Worm (Caenorhabditis elegans): ENCODE data around the gene M117.6.

M117.6 gene

ce11 chrIV:11822454-11822853 is 5.5 kb downstream of the M117.6 start (continued):
- no peak for TF ChIP-seq rpc-1 (optimal IDR thresholded peaks at IDR 0.05)
- TF ChIP-seq rpc-1 (tag; optimal IDR thresholded peaks at IDR 0.05): no peak
- no peak for TF ChIP-seq lag-1 (GFP tag; IDR thresholded peaks at IDR 0.05)
- TF ChIP-seq dpff-1 (tag; optimal IDR thresholded peaks at IDR 0.05): no peak
- TF ChIP-seq attf-5 (GFP tag; optimal IDR thresholded peaks at IDR 0.05): no peak
- no peak for TF ChIP-seq ceh-40 (GFP tag; IDR thresholded peaks at IDR 0.05)
- peak; percentile 50; the same call in 1 of the 2 replicates for TF ChIP-seq C17E4.6 (GFP tag; IDR thresholded peaks at IDR 0.05)
- no peak for TF ChIP-seq K11D2.4 (GFP tag; IDR thresholded peaks at IDR 0.05)
- peak; percentile 95 for TF ChIP-seq D2030.7 (GFP tag; IDR thresholded peaks at IDR 0.05)
- TF ChIP-seq lsl-1 (GFP tag; optimal IDR thresholded peaks at IDR 0.05): peak; percentile 73
- no peak for TF ChIP-seq B0336.3 (GFP tag; IDR thresholded peaks at IDR 0.05)
- TF ChIP-seq ceh-27 (GFP tag; optimal IDR thresholded peaks at IDR 0.05): no peak
- peak; percentile 98 for TF ChIP-seq madf-6 (GFP tag; IDR thresholded peaks at IDR 0.05)
- no peak for TF ChIP-seq ztf-3 (GFP tag; optimal IDR thresholded peaks at IDR 0.05)
- no peak for TF ChIP-seq zim-3 (tag; optimal IDR thresholded peaks at IDR 0.05)
- TF ChIP-seq hlh-26 (GFP tag; conservative IDR thresholded peaks at IDR 0.05): no peak
- no peak; the same call in 1 of the 2 replicates for TF ChIP-seq ztf-28 (GFP tag; IDR thresholded peaks at IDR 0.05)
- no peak for TF ChIP-seq Y56A3A.18 (GFP tag; IDR thresholded peaks at IDR 0.05)
- TF ChIP-seq ets-4 (GFP tag; optimal IDR thresholded peaks at IDR 0.05): no peak
- no peak for TF ChIP-seq fkh-3 (tag; optimal IDR thresholded peaks at IDR 0.05)
- peak; percentile 76; the same call in 1 of the 2 replicates for TF ChIP-seq B0019.2 (GFP tag; conservative IDR thresholded peaks at IDR 0.05)
- peak; percentile 74; the same call in 1 of the 2 replicates for TF ChIP-seq madf-3 (GFP tag; IDR thresholded peaks at IDR 0.05)
- TF ChIP-seq mes-4 (tag; optimal IDR thresholded peaks at IDR 0.05): no peak
- TF ChIP-seq ztf-6 (GFP tag; IDR thresholded peaks at IDR 0.05): no peak
- peak; percentile 96 for TF ChIP-seq efl-1 (GFP tag; optimal IDR thresholded peaks at IDR 0.05)
- peak; percentile 49; the same call in 1 of the 2 replicates for TF ChIP-seq attf-6 (GFP tag; IDR thresholded peaks at IDR 0.05)
- TF ChIP-seq sptf-2 (GFP tag; optimal IDR thresholded peaks at IDR 0.05): no peak
- no peak for TF ChIP-seq gei-17 (GFP tag; optimal IDR thresholded peaks at IDR 0.05)
- TF ChIP-seq unc-62 (GFP tag; optimal IDR thresholded peaks at IDR 0.05): no peak
- no peak for TF ChIP-seq ztf-26 (tag; optimal IDR thresholded peaks at IDR 0.05)
- TF ChIP-seq sdz-38 (tag; optimal IDR thresholded peaks at IDR 0.05): no peak
- TF ChIP-seq dox-1 (GFP tag; IDR thresholded peaks at IDR 0.05): peak; percentile 54; the same call in 1 of the 2 replicates
- no peak for TF ChIP-seq ztf-22 (GFP tag; optimal IDR thresholded peaks at IDR 0.05)
- no peak for TF ChIP-seq Y53F4B.3 (GFP tag; IDR thresholded peaks at IDR 0.05)
- no peak for TF ChIP-seq nhr-90 (tag; optimal IDR thresholded peaks at IDR 0.05)
- TF ChIP-seq T26A5.8 (tag; optimal IDR thresholded peaks at IDR 0.05): no peak
- peak; percentile 85 for TF ChIP-seq Y95B8A.8 (GFP tag; IDR thresholded peaks at IDR 0.05)
- TF ChIP-seq pha-4 (tag; optimal IDR thresholded peaks at IDR 0.05): no peak
- TF ChIP-seq lir-1 (GFP tag; conservative IDR thresholded peaks at IDR 0.05): 0 out of 2 replicates have a peak, but pooled peaks have one; percentile 29
- TF ChIP-seq tbp1 (GFP tag; optimal IDR thresholded peaks at IDR 0.05): no peak
- TF ChIP-seq tbx-9 (tag; optimal IDR thresholded peaks at IDR 0.05; ENCODE audit: borderline replicate concordance): no peak
- peak; percentile 81 for TF ChIP-seq lin-54 (GFP tag; optimal IDR thresholded peaks at IDR 0.05)
- no peak for TF ChIP-seq F39B2.1 (GFP tag; IDR thresholded peaks at IDR 0.05)
- peak; percentile 8; the same call in 1 of the 2 replicates for TF ChIP-seq Y53G8AR.9 (GFP tag; conservative IDR thresholded peaks at IDR 0.05)
- peak; percentile 61 for TF ChIP-seq F23B12.7 (tag; optimal IDR thresholded peaks at IDR 0.05; ENCODE audit: insufficient read depth)
- TF ChIP-seq lin-40 (tag; optimal IDR thresholded peaks at IDR 0.05): no peak
- no peak for TF ChIP-seq let-607 (tag; optimal IDR thresholded peaks at IDR 0.05)
- no peak for TF ChIP-seq rec-8 (tag; optimal IDR thresholded peaks at IDR 0.05)
- no peak for TF ChIP-seq ama-1 (optimal IDR thresholded peaks at IDR 0.05)
- TF ChIP-seq ama-1 (GFP tag; optimal IDR thresholded peaks at IDR 0.05): no peak

Data from whole organism, young adult.